Fruit fly (Drosophila melanogaster) whole organism, embryonic: ENCODE results near the gene Ras85D.

Experiments used
- Atf3 ChIP-seq: fragments of 200-800 bp; sonication (Bioruptor generic); optimal IDR thresholded peaks from 3 replicates; lab custom pipeline; 2016; ENCODE audit warnings: missing biosample characterization, missing genetic modification characterization
- Bgb ChIP-seq: fragments of 200-800 bp; sonication (Bioruptor generic); IDR thresholded peaks from 2 replicates; pipeline ENCODE4 v1.3.6; 2022; ENCODE audit warnings: missing biosample characterization, missing genetic modification characterization; ENCODE audit not compliant: partially characterized antibody
- Blimp-1 ChIP-seq: fragments of 200-800 bp; sonication (Bioruptor generic); optimal IDR thresholded peaks from 3 replicates; lab custom pipeline; 2018; ENCODE audit warnings: missing biosample characterization, missing genetic modification characterization, mild to moderate bottlenecking, moderate library complexity, missing genetic modification reagents
- CG12071 ChIP-seq: fragments of 200-800 bp; sonication (Bioruptor generic); optimal IDR thresholded peaks from 3 replicates; lab custom pipeline; 2018; ENCODE audit warnings: missing biosample characterization, mild to moderate bottlenecking, missing genetic modification characterization
- CG14014 ChIP-seq: fragments of 200-800 bp; sonication (Bioruptor generic); IDR thresholded peaks from 2 replicates; pipeline ENCODE4 v1.3.6; 2022; ENCODE audit warnings: missing biosample characterization, missing genetic modification characterization
- CG1529 ChIP-seq: fragments of 200-800 bp; sonication (Bioruptor generic); optimal IDR thresholded peaks from 3 replicates; lab custom pipeline; 2018; ENCODE audit warnings: missing biosample characterization, missing genetic modification characterization
- CG17385 ChIP-seq: fragments of 200-800 bp; sonication (Bioruptor generic); optimal IDR thresholded peaks from 3 replicates; lab custom pipeline; 2018; ENCODE audit warnings: missing biosample characterization, mild to moderate bottlenecking, missing genetic modification characterization
- CG18262 ChIP-seq: fragments of 200-800 bp; optimal IDR thresholded peaks from 3 replicates; lab custom pipeline; 2019; ENCODE audit warnings: missing biosample characterization, mild to moderate bottlenecking, missing genetic modification characterization, moderate library complexity
- CG2678 ChIP-seq: fragments of 200-800 bp; sonication (Bioruptor generic); optimal IDR thresholded peaks from 3 replicates; lab custom pipeline; 2019; ENCODE audit warnings: missing biosample characterization, mild to moderate bottlenecking, missing genetic modification characterization, moderate library complexity
- CG31388 ChIP-seq: fragments of 200-800 bp; sonication (Bioruptor generic); optimal IDR thresholded peaks from 2 replicates; lab custom pipeline; 2016; ENCODE audit warnings: missing biosample characterization, missing genetic modification characterization
- CG3163 ChIP-seq: fragments of 200-800 bp; sonication (Bioruptor generic); optimal IDR thresholded peaks from 3 replicates; lab custom pipeline; 2016; ENCODE audit warnings: missing biosample characterization, missing genetic modification characterization
- CG4424 ChIP-seq: fragments of 200-800 bp; sonication (Bioruptor generic); optimal IDR thresholded peaks from 3 replicates; lab custom pipeline; 2016; ENCODE audit warnings: missing biosample characterization, missing genetic modification characterization
- CG6813 ChIP-seq: fragments of 200-800 bp; sonication (Bioruptor generic); optimal IDR thresholded peaks from 2 replicates; lab custom pipeline; 2017; ENCODE audit warnings: missing biosample characterization, missing genetic modification characterization, mild to moderate bottlenecking, moderate library complexity, missing genetic modification reagents
- CG7271 ChIP-seq: fragments of 200-800 bp; sonication (Bioruptor generic); optimal IDR thresholded peaks from 2 replicates; lab custom pipeline; 2018; ENCODE audit warnings: missing biosample characterization, mild to moderate bottlenecking, missing genetic modification characterization, moderate library complexity
- CG9876 ChIP-seq: fragments of 200-800 bp; sonication (Bioruptor generic); optimal IDR thresholded peaks from 2 replicates; lab custom pipeline; 2016; ENCODE audit warnings: missing biosample characterization, missing genetic modification characterization
- Chrac-16 ChIP-seq: fragments of 200-800 bp; sonication (Bioruptor generic); optimal IDR thresholded peaks from 3 replicates; lab custom pipeline; 2016; ENCODE audit warnings: missing biosample characterization, missing genetic modification characterization
- CrebB ChIP-seq: fragments of 200-800 bp; sonication (Bioruptor generic); optimal IDR thresholded peaks from 3 replicates; lab custom pipeline; 2018; ENCODE audit warnings: missing biosample characterization, mild to moderate bottlenecking, missing genetic modification characterization
- Dfd ChIP-seq, 2 experiments: fragments of >200 bp; optimal IDR thresholded peaks; 2 replicates each; lab custom pipeline; 2017; ENCODE audit warnings: missing biosample characterization in 2 of 2, missing genetic modification characterization in 2 of 2
- Dip2 ChIP-seq: fragments of 200-800 bp; sonication (Bioruptor generic); IDR thresholded peaks from 2 replicates; pipeline ENCODE4 v1.3.6; 2022; ENCODE audit warnings: missing biosample characterization, missing genetic modification characterization
- Doc2 ChIP-seq: fragments of 200-800 bp; sonication (Bioruptor generic); IDR thresholded peaks from 2 replicates; pipeline ENCODE4 v1.3.6; 2022; ENCODE audit warnings: missing biosample characterization, missing genetic modification characterization
- Ets65A ChIP-seq: fragments of 200-800 bp; sonication (Bioruptor generic); peaks from one replicate; lab custom pipeline; 2016; ENCODE audit warnings: missing biosample characterization, missing genetic modification characterization
- Hmr ChIP-seq: fragments of 200-800 bp; sonication (Bioruptor generic); optimal IDR thresholded peaks from 3 replicates; lab custom pipeline; 2017; ENCODE audit warnings: mild to moderate bottlenecking, missing biosample characterization, missing genetic modification reagents, missing genetic modification characterization
- Hr78 ChIP-seq, 2 experiments: fragments of 200-800 bp in 1 of 2; fragments of >200 bp in 1 of 2; sonication (Bioruptor generic) in 1 of 2; optimal IDR thresholded peaks; 2 replicates each; lab custom pipeline; 2017 to 2019; ENCODE audit warnings: missing biosample characterization in 2 of 2, missing genetic modification characterization in 2 of 2, mild to moderate bottlenecking in 1 of 2, moderate library complexity in 1 of 2
- Max ChIP-seq: fragments of 200-800 bp; sonication (Bioruptor generic); optimal IDR thresholded peaks from 2 replicates; lab custom pipeline; 2016; ENCODE audit warnings: missing biosample characterization, mild to moderate bottlenecking, missing genetic modification characterization
- Meics ChIP-seq: fragments of 200-800 bp; sonication (Bioruptor generic); optimal IDR thresholded peaks from 2 replicates; lab custom pipeline; 2017; ENCODE audit warnings: missing biosample characterization, mild to moderate bottlenecking, missing genetic modification characterization
- NK7.1 ChIP-seq: fragments of 200-800 bp; sonication (Bioruptor generic); optimal IDR thresholded peaks from 3 replicates; lab custom pipeline; 2016; ENCODE audit warnings: missing biosample characterization, missing genetic modification characterization
- Spps ChIP-seq: fragments of 200-800 bp; sonication (Bioruptor generic); optimal IDR thresholded peaks from 2 replicates; lab custom pipeline; 2018; ENCODE audit warnings: missing biosample characterization, mild to moderate bottlenecking, missing genetic modification characterization
- Sry-β ChIP-seq: fragments of 200-800 bp; sonication (Bioruptor generic); optimal IDR thresholded peaks from 2 replicates; lab custom pipeline; 2018; ENCODE audit warnings: missing biosample characterization, mild to moderate bottlenecking, missing genetic modification characterization, moderate library complexity
- Tbp ChIP-seq: fragments of >200 bp; optimal IDR thresholded peaks from 2 replicates; lab custom pipeline; 2018; ENCODE audit warnings: missing biosample characterization, missing genetic modification characterization
- YL-1 ChIP-seq: fragments of 200-800 bp; sonication (Bioruptor generic); optimal IDR thresholded peaks from 3 replicates; lab custom pipeline; 2017; ENCODE audit warnings: missing biosample characterization, mild to moderate bottlenecking, missing genetic modification characterization
- chinmo ChIP-seq: fragments of 200-800 bp; sonication (Bioruptor generic); IDR thresholded peaks from 4 replicates; pipeline ENCODE4 v1.3.6; 2022; ENCODE audit warnings: missing biosample characterization, missing genetic modification characterization; ENCODE audit not compliant: partially characterized antibody
- crc ChIP-seq: fragments of 200-800 bp; sonication (Bioruptor generic); optimal IDR thresholded peaks from 2 replicates; lab custom pipeline; 2016; ENCODE audit warnings: missing biosample characterization, missing genetic modification characterization
- grn ChIP-seq: fragments of 200-800 bp; sonication (Bioruptor generic); optimal IDR thresholded peaks from 3 replicates; lab custom pipeline; 2017; ENCODE audit warnings: missing biosample characterization, missing genetic modification characterization
- knrl ChIP-seq: fragments of 200-800 bp; sonication (Bioruptor generic); IDR thresholded peaks from 3 replicates; pipeline ENCODE4 v1.3.6; 2022; ENCODE audit warnings: missing biosample characterization, missing genetic modification characterization; ENCODE audit not compliant: partially characterized antibody
- mam ChIP-seq: fragments of 200-800 bp; sonication (Bioruptor generic); optimal IDR thresholded peaks from 3 replicates; lab custom pipeline; 2016; ENCODE audit warnings: missing biosample characterization, missing genetic modification characterization
- onecut ChIP-seq: fragments of 200-800 bp; sonication (Bioruptor generic); IDR thresholded peaks from 2 replicates; pipeline ENCODE4 v1.3.6; 2022; ENCODE audit warnings: missing biosample characterization, missing genetic modification characterization
- prd ChIP-seq, 3 experiments: fragments of >200 bp in 2 of 3; fragments of 200-800 bp in 1 of 3; sonication (Bioruptor generic) in 1 of 3; optimal IDR thresholded peaks in 2 of 3; IDR thresholded peaks in 1 of 3; 2 replicates in 2 of 3; 3 replicates in 1 of 3; pipeline versions ENCODE4 v1.3.6 to Lab custom; 2017 to 2022; ENCODE audit warnings: missing biosample characterization in 1 of 3, missing genetic modification characterization in 1 of 3
- pros ChIP-seq: fragments of 200-800 bp; sonication (Bioruptor generic); optimal IDR thresholded peaks from 3 replicates; lab custom pipeline; 2019; ENCODE audit warnings: missing biosample characterization, mild to moderate bottlenecking, missing genetic modification characterization, moderate library complexity
- ranshi ChIP-seq: fragments of 200-800 bp; sonication (Bioruptor generic); IDR thresholded peaks from 2 replicates; pipeline ENCODE4 v1.3.6; 2022; ENCODE audit warnings: missing biosample characterization, missing genetic modification characterization
- schlank ChIP-seq: fragments of 200-800 bp; sonication (Bioruptor generic); optimal IDR thresholded peaks from 2 replicates; lab custom pipeline; 2018; ENCODE audit warnings: missing biosample characterization, mild to moderate bottlenecking, missing genetic modification characterization
- sim ChIP-seq: fragments of 200-800 bp; sonication (Bioruptor generic); IDR thresholded peaks from 2 replicates; pipeline ENCODE4 v1.3.6; 2022; ENCODE audit warnings: missing biosample characterization, missing genetic modification characterization
- stwl ChIP-seq: fragments of 200-800 bp; sonication (Bioruptor generic); optimal IDR thresholded peaks from 3 replicates; lab custom pipeline; 2018; ENCODE audit warnings: missing biosample characterization, mild to moderate bottlenecking, missing genetic modification characterization, moderate library complexity
- tgo ChIP-seq: fragments of 200-800 bp; sonication (Bioruptor generic); IDR thresholded peaks from 3 replicates; pipeline ENCODE4 v1.3.6; 2022; ENCODE audit warnings: missing biosample characterization, missing genetic modification characterization
- trem ChIP-seq: fragments of 200-800 bp; optimal IDR thresholded peaks from 3 replicates; lab custom pipeline; 2019; ENCODE audit warnings: missing biosample characterization, mild to moderate bottlenecking, missing genetic modification characterization, moderate library complexity
- trh ChIP-seq: fragments of 200-800 bp; sonication (Bioruptor generic); optimal IDR thresholded peaks from 2 replicates; lab custom pipeline; 2016; ENCODE audit warnings: missing biosample characterization, missing genetic modification characterization
- ttk ChIP-seq: fragments of 200-800 bp; sonication (Bioruptor generic); IDR thresholded peaks from 2 replicates; pipeline ENCODE4 v2.1.2; 2022; ENCODE audit warnings: missing biosample characterization, missing genetic modification characterization
- unc-4 ChIP-seq: fragments of 200-800 bp; sonication (Bioruptor generic); IDR thresholded peaks from 2 replicates; pipeline ENCODE4 v1.3.6; 2022; ENCODE audit warnings: missing biosample characterization, missing genetic modification characterization; ENCODE audit not compliant: partially characterized antibody

Gene Ras85D

DNA sequence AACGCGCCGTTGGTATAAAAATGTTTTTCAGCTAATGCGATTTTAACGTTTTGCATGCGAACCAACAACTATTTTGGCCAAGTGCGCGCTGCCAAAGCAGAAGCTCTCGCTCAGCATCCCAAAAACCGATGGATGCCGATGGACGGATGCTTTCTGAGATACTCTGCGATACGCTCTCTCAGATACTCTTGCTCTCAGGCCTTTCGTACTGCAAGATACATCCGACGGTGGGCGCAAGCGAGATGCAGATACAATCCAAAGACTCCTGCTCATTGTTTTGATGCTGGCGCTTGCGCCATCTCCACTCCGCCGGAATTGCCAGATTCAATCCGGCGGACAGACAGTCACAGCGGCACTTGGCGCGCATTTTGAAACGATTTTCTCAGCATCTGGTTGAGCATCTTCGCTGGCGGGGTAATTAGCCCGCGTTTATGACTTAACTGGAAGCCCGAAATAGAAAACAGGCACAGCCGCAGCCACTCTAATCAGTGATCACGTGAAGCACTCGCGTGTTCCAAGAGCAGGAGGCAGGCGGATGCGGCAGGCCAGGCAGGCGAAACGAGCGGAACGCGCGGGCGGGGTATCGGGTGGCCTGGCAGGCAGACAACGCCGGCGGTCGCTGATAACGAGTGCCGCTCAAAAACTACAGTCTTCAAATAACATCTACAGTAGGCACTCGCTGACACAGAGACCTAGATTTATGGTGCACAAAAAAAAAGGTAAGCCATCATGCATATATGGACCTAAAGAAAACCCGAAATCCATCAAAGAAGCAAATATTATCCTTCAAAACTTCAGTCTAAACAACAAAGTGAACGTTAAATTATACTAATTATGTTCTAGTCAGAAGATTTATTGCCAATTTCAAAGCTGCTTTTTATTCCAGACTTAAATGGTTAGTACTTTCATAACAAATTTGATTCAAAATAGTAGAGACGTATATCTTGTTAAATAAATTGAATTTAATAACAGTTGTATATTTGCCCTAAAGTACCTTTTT is 18.9 kb downstream of the Ras85D start, which contains the start of gene CG16779 (continued):
- TF ChIP-seq CG7271 (tag; lab: Kevin White, UChicago) (no peak), Atf3 (GFP tag; lab: Kevin White, UChicago) (no peak), ranshi (GFP tag; lab: Robert Waterston, UW) (0 out of 2 replicates have a peak, but pooled peaks have one; percentile 19), Chrac-16 (no peak), Ets65A (GFP tag; lab: Kevin White, UChicago) (peak; percentile 72), Doc2 (GFP tag; lab: Robert Waterston, UW) (no peak), Blimp-1 (GFP tag; lab: Kevin White, UChicago) (peak; percentile 30), CG1529 (GFP tag; lab: Kevin White, UChicago) (no peak), ttk (GFP tag; lab: Robert Waterston, UW) (no peak), sim (GFP tag; lab: Robert Waterston, UW) (no peak), Meics (peak; percentile 43), CG14014 (GFP tag; lab: Robert Waterston, UW) (no peak), Dfd (GFP tag; optimal IDR thresholded peaks at IDR 0.05; lab: Kevin White, UChicago) (no peak), knrl (GFP tag; lab: Robert Waterston, UW) (no peak), prd (optimal IDR thresholded peaks at IDR 0.05; lab: Kevin White, UChicago) (no peak), prd (GFP tag; IDR thresholded peaks at IDR 0.05; lab: Robert Waterston, UW) (peak; percentile 19; the same call in 1 of the 3 replicates), CG12071 (GFP tag; lab: Kevin White, UChicago) (no peak), CrebB (tag; lab: Kevin White, UChicago) (no peak), schlank (no peak), Hmr (GFP tag; lab: Kevin White, UChicago) (peak; percentile 15), trh (peak; percentile 14), CG9876 (GFP tag; lab: Kevin White, UChicago) (no peak), chinmo (GFP tag; lab: Robert Waterston, UW) (peak; percentile 82; the same call in 1 of the 4 replicates), CG4424 (GFP tag; lab: Kevin White, UChicago) (peak; percentile 15), pros (GFP tag; lab: Kevin White, UChicago) (peak; percentile 14), Spps (no peak), CG31388 (no peak), CG2678 (tag; lab: Kevin White, UChicago) (peak; percentile 74), NK7.1 (GFP tag; lab: Kevin White, UChicago) (no peak), Dip2 (GFP tag; lab: Robert Waterston, UW) (no peak), mam (GFP tag; lab: Kevin White, UChicago) (peak; percentile 16), stwl (no peak), crc (GFP tag; lab: Kevin White, UChicago) (no peak), CG17385 (GFP tag; lab: Kevin White, UChicago) (peak; percentile 33), Hr78 (GFP tag; optimal IDR thresholded peaks at IDR 0.05; lab: Kevin White, UChicago) (peak in 1 of 2 experiments; percentile 74), tgo (GFP tag; lab: Robert Waterston, UW) (peak; percentile 30; the same call in 1 of the 3 replicates), Sry-β (no peak), onecut (GFP tag; lab: Robert Waterston, UW) (no peak), grn (GFP tag; lab: Kevin White, UChicago) (no peak), CG18262 (peak; percentile 66), CG3163 (no peak), Bgb (GFP tag; lab: Robert Waterston, UW) (peak; percentile 20; the same call in 1 of the 2 replicates), trem (tag; lab: Kevin White, UChicago) (no peak), unc-4 (GFP tag; lab: Robert Waterston, UW) (peak; percentile 37; the same call in 1 of the 2 replicates), CG6813 (GFP tag; lab: Kevin White, UChicago) (peak; percentile 30), Tbp (GFP tag; lab: Kevin White, UChicago) (no peak), YL-1 (GFP tag; lab: Kevin White, UChicago) (no peak), Max (no peak)
